Worm (Caenorhabditis elegans) whole organism, L2 larva: ENCODE results near the gene C27F2.6.

Experiments
- ceh-82 ChIP-seq: fragments of 150-350 bp; optimal IDR thresholded peaks from 2 replicates; lab custom pipeline; 2014; ENCODE audit warnings: missing biosample characterization, missing genetic modification characterization
- dmd-4 ChIP-seq: sonication (generic microtip); optimal IDR thresholded peaks from 2 replicates; lab custom pipeline; 2017; ENCODE audit warnings: missing biosample characterization, missing genetic modification characterization
- fos-1 ChIP-seq: fragments of 150-350 bp; optimal IDR thresholded peaks from 2 replicates; lab custom pipeline; 2014; ENCODE audit warnings: missing biosample characterization, missing genetic modification characterization
- gmeb-1 ChIP-seq: fragments of 150-350 bp; optimal IDR thresholded peaks from 2 replicates; lab custom pipeline; 2014; ENCODE audit warnings: missing biosample characterization, missing genetic modification characterization
- mab-5 ChIP-seq: fragments of 150-350 bp; optimal IDR thresholded peaks from 2 replicates; lab custom pipeline; 2014; ENCODE audit warnings: missing biosample characterization, missing genetic modification characterization
- nhr-25 ChIP-seq: fragments of 150-350 bp; sonication (generic microtip); optimal IDR thresholded peaks from 3 replicates; lab custom pipeline; 2014; ENCODE audit warnings: missing biosample characterization, missing genetic modification characterization
- unc-62 ChIP-seq: fragments of 150-350 bp; optimal IDR thresholded peaks from 2 replicates; lab custom pipeline; 2014; ENCODE audit warnings: missing biosample characterization, missing genetic modification reagents, missing genetic modification characterization
- ztf-11 ChIP-seq: sonication (generic microtip); optimal IDR thresholded peaks from 2 replicates; lab custom pipeline; 2017; ENCODE audit warnings: missing biosample characterization, missing genetic modification characterization

DNA sequence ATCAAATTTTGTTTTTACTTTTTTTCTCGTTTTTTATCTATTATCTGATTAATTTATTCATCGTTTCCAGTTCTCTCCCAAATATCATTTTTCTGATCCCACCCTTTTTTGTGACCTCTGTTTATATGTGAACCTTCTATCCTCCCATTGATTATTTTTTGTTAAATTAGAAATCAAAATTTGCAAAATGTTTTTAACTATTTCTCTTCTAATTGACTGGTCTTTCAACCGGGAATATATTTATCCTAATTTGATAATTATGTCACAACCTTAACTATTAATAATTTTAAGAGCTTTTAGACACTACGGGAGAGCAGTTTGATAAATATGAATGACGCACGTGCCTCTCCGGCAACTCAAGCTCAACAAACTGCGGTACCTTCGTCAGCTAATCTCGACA lies 36.1 kb downstream of the C27F2.6 start, which contains the start of gene ntl-9:
- TF ChIP-seq unc-62 = no peak
- TF ChIP-seq ztf-11 (tag; lab: Kevin White, UChicago) = no peak
- no peak for TF ChIP-seq fos-1 (tag; lab: Kevin White, UChicago)
- TF ChIP-seq nhr-25 (tag; lab: Kevin White, UChicago) = no peak
- no peak for TF ChIP-seq gmeb-1 (tag; lab: Kevin White, UChicago)
- TF ChIP-seq dmd-4 (tag; lab: Kevin White, UChicago) = no peak
- no peak for TF ChIP-seq mab-5 (tag; lab: Kevin White, UChicago)
- TF ChIP-seq ceh-82 = no peak
